Fruit fly (Drosophila melanogaster) whole organism, embryonic: Measurements from ENCODE around the gene Acp63F.

Experiments
- Atf3 ChIP-seq: fragments of 200-800 bp; sonication (Bioruptor generic); optimal IDR thresholded peaks from 3 replicates; lab custom pipeline; 2016; ENCODE audit warnings: missing biosample characterization, missing genetic modification characterization
- B-H1 ChIP-seq: fragments of 200-800 bp; sonication (Bioruptor generic); IDR thresholded peaks from 3 replicates; pipeline ENCODE4 v1.3.6; 2022; ENCODE audit warnings: missing biosample characterization, missing genetic modification characterization
- BtbVII ChIP-seq: fragments of 200-800 bp; sonication (Bioruptor generic); optimal IDR thresholded peaks from 3 replicates; lab custom pipeline; 2017; ENCODE audit warnings: missing biosample characterization, mild to moderate bottlenecking, missing genetic modification characterization
- CG10366 ChIP-seq: fragments of 200-800 bp; sonication (Bioruptor generic); IDR thresholded peaks from 2 replicates; pipeline ENCODE4 v1.3.6; 2022; ENCODE audit warnings: missing biosample characterization, missing genetic modification characterization
- CG12104 ChIP-seq: fragments of 200-800 bp; sonication (Bioruptor generic); optimal IDR thresholded peaks from 3 replicates; lab custom pipeline; 2016; ENCODE audit warnings: missing biosample characterization, missing genetic modification characterization
- CG15011 ChIP-seq: fragments of 200-800 bp; sonication (Bioruptor generic); optimal IDR thresholded peaks from 3 replicates; lab custom pipeline; 2018; ENCODE audit warnings: missing biosample characterization, mild to moderate bottlenecking, missing genetic modification characterization
- CG15269 ChIP-seq: fragments of 200-800 bp; sonication (Bioruptor generic); optimal IDR thresholded peaks from 2 replicates; lab custom pipeline; 2018; ENCODE audit warnings: missing biosample characterization, mild to moderate bottlenecking, missing genetic modification characterization, moderate library complexity
- CG15479 ChIP-seq: fragments of 200-800 bp; sonication (Bioruptor generic); optimal IDR thresholded peaks from 3 replicates; lab custom pipeline; 2019; ENCODE audit warnings: missing biosample characterization, mild to moderate bottlenecking, missing genetic modification characterization, moderate library complexity
- CG17186 ChIP-seq: fragments of 200-800 bp; sonication (Bioruptor generic); optimal IDR thresholded peaks from 3 replicates; lab custom pipeline; 2017; ENCODE audit warnings: missing biosample characterization, missing genetic modification reagents, missing genetic modification characterization
- CG17361 ChIP-seq: fragments of 200-800 bp; sonication (Bioruptor generic); IDR thresholded peaks from 3 replicates; pipeline ENCODE4 v1.3.6; 2022; ENCODE audit warnings: missing biosample characterization, missing genetic modification characterization
- CG1832 ChIP-seq: fragments of 200-800 bp; sonication (Bioruptor generic); optimal IDR thresholded peaks from 2 replicates; lab custom pipeline; 2017; ENCODE audit warnings: missing biosample characterization, mild to moderate bottlenecking, missing genetic modification characterization, inconsistent platforms
- CG31365 ChIP-seq: fragments of 200-800 bp; sonication (Bioruptor generic); optimal IDR thresholded peaks from 2 replicates; lab custom pipeline; 2018; ENCODE audit warnings: missing biosample characterization, mild to moderate bottlenecking, missing genetic modification characterization
- CG31441 ChIP-seq: fragments of 200-800 bp; sonication (Bioruptor generic); IDR thresholded peaks from 2 replicates; pipeline ENCODE4 v1.3.6; 2022; ENCODE audit warnings: missing biosample characterization, missing genetic modification characterization
- CG32532 ChIP-seq: fragments of 200-800 bp; sonication (Bioruptor generic); IDR thresholded peaks from 2 replicates; pipeline ENCODE4 v1.3.6; 2022; ENCODE audit warnings: missing biosample characterization, missing genetic modification characterization
- CG34224 ChIP-seq: fragments of 200-800 bp; sonication (Bioruptor generic); IDR thresholded peaks from 3 replicates; pipeline ENCODE4 v1.3.6; 2022; ENCODE audit warnings: missing biosample characterization, missing genetic modification characterization; ENCODE audit not compliant: partially characterized antibody
- CG6254 ChIP-seq: fragments of 200-800 bp; sonication (Bioruptor generic); optimal IDR thresholded peaks from 3 replicates; lab custom pipeline; 2017; ENCODE audit warnings: mild to moderate bottlenecking, missing biosample characterization, missing genetic modification reagents, missing genetic modification characterization
- CG6765 ChIP-seq: fragments of 200-800 bp; sonication (Bioruptor generic); optimal IDR thresholded peaks from 3 replicates; lab custom pipeline; 2017; ENCODE audit warnings: missing biosample characterization, mild to moderate bottlenecking, missing genetic modification characterization
- CG7556 ChIP-seq: fragments of 200-800 bp; sonication (Bioruptor generic); optimal IDR thresholded peaks from 2 replicates; lab custom pipeline; 2017; ENCODE audit warnings: missing biosample characterization, mild to moderate bottlenecking, missing genetic modification characterization
- CG8478 ChIP-seq: fragments of >200 bp; optimal IDR thresholded peaks from 2 replicates; lab custom pipeline; 2018
- CG9727 ChIP-seq: fragments of 200-800 bp; sonication (Bioruptor generic); optimal IDR thresholded peaks from 3 replicates; lab custom pipeline; 2017; ENCODE audit warnings: missing biosample characterization, mild to moderate bottlenecking, missing genetic modification characterization
- CTCF ChIP-seq: fragments of 200-800 bp; sonication (Bioruptor generic); optimal IDR thresholded peaks from 2 replicates; lab custom pipeline; 2017; ENCODE audit warnings: missing biosample characterization, mild to moderate bottlenecking, missing genetic modification characterization, moderate library complexity
- CkIIα-i1 ChIP-seq: fragments of 200-800 bp; sonication (Bioruptor generic); IDR thresholded peaks from 2 replicates; pipeline ENCODE4 v1.3.6; 2022; ENCODE audit warnings: missing biosample characterization, missing genetic modification characterization
- D19A ChIP-seq: fragments of 200-800 bp; optimal IDR thresholded peaks from 3 replicates; lab custom pipeline; 2019; ENCODE audit warnings: missing biosample characterization, mild to moderate bottlenecking, missing genetic modification characterization, moderate library complexity
- HLH3B ChIP-seq: fragments of 200-800 bp; sonication (Bioruptor generic); IDR thresholded peaks from 2 replicates; pipeline ENCODE4 v1.3.6; 2022; ENCODE audit warnings: missing biosample characterization, missing genetic modification characterization
- HLH4C ChIP-seq: fragments of 200-800 bp; sonication (Bioruptor generic); IDR thresholded peaks from 3 replicates; pipeline ENCODE4 v1.3.6; 2022; ENCODE audit warnings: missing biosample characterization, missing genetic modification characterization; ENCODE audit not compliant: partially characterized antibody
- Max ChIP-seq: fragments of 200-800 bp; sonication (Bioruptor generic); optimal IDR thresholded peaks from 2 replicates; lab custom pipeline; 2016; ENCODE audit warnings: missing biosample characterization, mild to moderate bottlenecking, missing genetic modification characterization
- NFAT ChIP-seq: fragments of 200-800 bp; sonication (Bioruptor generic); IDR thresholded peaks from 2 replicates; pipeline ENCODE4 v1.3.6; 2022; ENCODE audit warnings: missing biosample characterization, missing genetic modification characterization
- Ravus ChIP-seq: fragments of 200-800 bp; sonication (Bioruptor generic); IDR thresholded peaks from 2 replicates; pipeline ENCODE4 v1.3.6; 2022; ENCODE audit warnings: missing biosample characterization, missing genetic modification characterization
- Sry-δ ChIP-seq: fragments of 200-800 bp; sonication (Bioruptor generic); optimal IDR thresholded peaks from 2 replicates; lab custom pipeline; 2016; ENCODE audit warnings: missing biosample characterization, missing genetic modification characterization
- Vsx1 ChIP-seq: fragments of 200-800 bp; sonication (Bioruptor generic); optimal IDR thresholded peaks from 2 replicates; lab custom pipeline; 2017; ENCODE audit warnings: missing biosample characterization, mild to moderate bottlenecking, missing genetic modification characterization, missing genetic modification reagents
- Xrp1 ChIP-seq: fragments of 200-800 bp; sonication (Bioruptor generic); IDR thresholded peaks from 2 replicates; pipeline ENCODE4 v1.3.6; 2022; ENCODE audit warnings: missing biosample characterization, missing genetic modification characterization
- az2 ChIP-seq: fragments of 200-800 bp; sonication (Bioruptor generic); optimal IDR thresholded peaks from 3 replicates; lab custom pipeline; 2016; ENCODE audit warnings: missing biosample characterization, missing genetic modification characterization
- crc ChIP-seq: fragments of 200-800 bp; sonication (Bioruptor generic); optimal IDR thresholded peaks from 2 replicates; lab custom pipeline; 2016; ENCODE audit warnings: missing biosample characterization, missing genetic modification characterization
- dan ChIP-seq: fragments of 200-800 bp; sonication (Bioruptor generic); IDR thresholded peaks from 2 replicates; pipeline ENCODE4 v1.3.6; 2022; ENCODE audit warnings: missing biosample characterization, missing genetic modification characterization
- dati ChIP-seq: fragments of 200-800 bp; sonication (Bioruptor generic); IDR thresholded peaks from 2 replicates; pipeline ENCODE4 v1.3.6; 2022; ENCODE audit warnings: missing biosample characterization, missing genetic modification characterization
- emc ChIP-seq: fragments of 200-800 bp; sonication (Bioruptor generic); optimal IDR thresholded peaks from 2 replicates; lab custom pipeline; 2016; ENCODE audit warnings: missing biosample characterization, missing genetic modification characterization
- en ChIP-seq: fragments of 200-800 bp; sonication (Bioruptor generic); optimal IDR thresholded peaks from 2 replicates; lab custom pipeline; 2016; ENCODE audit warnings: missing biosample characterization, missing genetic modification characterization
- eve ChIP-seq, 2 experiments: fragments of >200 bp; optimal IDR thresholded peaks; 2 replicates each; lab custom pipeline; 2017; ENCODE audit warnings: missing biosample characterization in 2 of 2, missing genetic modification characterization in 2 of 2
- fu2 ChIP-seq: fragments of 200-800 bp; sonication (Bioruptor generic); optimal IDR thresholded peaks from 2 replicates; lab custom pipeline; 2016; ENCODE audit warnings: missing biosample characterization, missing genetic modification characterization
- grau ChIP-seq: fragments of 200-800 bp; optimal IDR thresholded peaks from 3 replicates; lab custom pipeline; 2019; ENCODE audit warnings: missing biosample characterization, mild to moderate bottlenecking, missing genetic modification characterization, moderate library complexity
- her ChIP-seq: fragments of 200-800 bp; sonication (Bioruptor generic); optimal IDR thresholded peaks from 2 replicates; lab custom pipeline; 2016; ENCODE audit warnings: missing biosample characterization, missing genetic modification characterization
- hth ChIP-seq: fragments of >200 bp; optimal IDR thresholded peaks from 2 replicates; lab custom pipeline; 2017; ENCODE audit warnings: inconsistent platforms
- kni ChIP-seq: fragments of 200-800 bp; sonication (Bioruptor generic); optimal IDR thresholded peaks from 3 replicates; lab custom pipeline; 2017; ENCODE audit warnings: mild to moderate bottlenecking, missing biosample characterization, missing genetic modification reagents, missing genetic modification characterization
- luna ChIP-seq: fragments of 200-800 bp; sonication (Bioruptor generic); optimal IDR thresholded peaks from 2 replicates; lab custom pipeline; 2016; ENCODE audit warnings: missing biosample characterization, missing genetic modification characterization
- nmo ChIP-seq: fragments of 200-800 bp; sonication (Bioruptor generic); optimal IDR thresholded peaks from 2 replicates; lab custom pipeline; 2018; ENCODE audit warnings: missing biosample characterization, mild to moderate bottlenecking, missing genetic modification characterization, moderate library complexity
- oc ChIP-seq: fragments of 200-800 bp; sonication (Bioruptor generic); optimal IDR thresholded peaks from 2 replicates; lab custom pipeline; 2018; ENCODE audit warnings: missing biosample characterization, mild to moderate bottlenecking, missing genetic modification characterization, moderate library complexity
- psq ChIP-seq: fragments of 200-800 bp; sonication (Bioruptor generic); optimal IDR thresholded peaks from 2 replicates; lab custom pipeline; 2017; ENCODE audit warnings: missing biosample characterization, missing genetic modification characterization
- schlank ChIP-seq: fragments of 200-800 bp; sonication (Bioruptor generic); optimal IDR thresholded peaks from 2 replicates; lab custom pipeline; 2018; ENCODE audit warnings: missing biosample characterization, mild to moderate bottlenecking, missing genetic modification characterization
- scrt ChIP-seq: fragments of 200-800 bp; sonication (Bioruptor generic); optimal IDR thresholded peaks from 2 replicates; lab custom pipeline; 2018; ENCODE audit warnings: missing biosample characterization, mild to moderate bottlenecking, missing genetic modification characterization, moderate library complexity
- sd ChIP-seq: fragments of 200-800 bp; sonication (Bioruptor generic); optimal IDR thresholded peaks from 3 replicates; lab custom pipeline; 2018; ENCODE audit warnings: missing biosample characterization, mild to moderate bottlenecking, missing genetic modification characterization, moderate library complexity
- slp2 ChIP-seq: fragments of 200-800 bp; sonication (Bioruptor generic); optimal IDR thresholded peaks from 2 replicates; lab custom pipeline; 2016; ENCODE audit warnings: missing biosample characterization, missing genetic modification characterization
- tna ChIP-seq: fragments of 200-800 bp; sonication (Bioruptor generic); IDR thresholded peaks from 2 replicates; pipeline ENCODE4 v1.3.6; 2022; ENCODE audit warnings: missing biosample characterization, missing genetic modification characterization; ENCODE audit not compliant: partially characterized antibody

The Acp63F gene

DNA sequence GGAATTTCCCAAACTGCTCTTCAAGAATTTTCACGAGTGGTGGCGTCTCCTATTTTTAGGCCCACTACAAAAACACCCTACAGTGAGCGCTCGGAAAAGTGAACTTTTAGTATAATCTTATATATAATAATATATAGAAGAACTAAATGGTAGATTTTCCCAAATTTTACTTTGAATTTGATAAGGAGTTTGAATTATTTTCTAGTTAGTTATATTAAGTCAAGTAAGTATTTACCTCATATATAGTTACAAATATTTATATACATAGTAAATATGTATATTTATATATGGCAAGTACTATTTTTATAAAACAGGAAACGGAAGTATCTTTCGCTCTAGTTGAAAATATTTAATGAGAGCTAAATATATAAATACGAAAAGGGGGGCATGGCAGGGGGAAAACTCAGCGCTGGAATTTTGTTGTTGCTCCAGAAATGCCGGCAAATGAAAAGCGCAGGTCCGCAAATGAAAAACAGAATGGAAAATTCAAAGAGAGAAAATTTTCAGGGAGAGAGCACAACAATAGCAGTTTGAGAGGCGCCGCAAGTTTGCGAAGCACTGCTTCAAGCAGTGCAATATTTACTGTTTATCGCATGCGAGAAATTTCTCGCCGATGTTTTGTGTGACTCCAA is 27.2 kb downstream of the Acp63F start (continued):
- TF ChIP-seq luna (GFP tag; lab: Kevin White, UChicago), result no peak
- TF ChIP-seq CG17361 (GFP tag; lab: Robert Waterston, UW), result peak; percentile 64; the same call in 1 of the 3 replicates
- no peak for TF ChIP-seq Atf3 (GFP tag; lab: Kevin White, UChicago)
- peak; percentile 31 for TF ChIP-seq scrt (GFP tag; lab: Kevin White, UChicago)
- TF ChIP-seq sd, result peak; percentile 93
- no peak for TF ChIP-seq CG1832 (GFP tag; lab: Kevin White, UChicago)
- peak; percentile 96 for TF ChIP-seq CG31365
- peak; percentile 66 for TF ChIP-seq CG34224 (GFP tag; lab: Robert Waterston, UW)
- no peak for TF ChIP-seq emc (GFP tag; lab: Kevin White, UChicago)
- TF ChIP-seq HLH4C (GFP tag; lab: Robert Waterston, UW), result peak; percentile 40; the same call in 1 of the 3 replicates
- TF ChIP-seq CG6765 (GFP tag; lab: Kevin White, UChicago), result no peak
- no peak for TF ChIP-seq oc (tag; lab: Kevin White, UChicago)
- TF ChIP-seq dati (GFP tag; lab: Robert Waterston, UW), result no peak
- TF ChIP-seq CG15011 (GFP tag; lab: Kevin White, UChicago), result no peak
- TF ChIP-seq CG15269, result peak; percentile 12
- no peak for TF ChIP-seq CkIIα-i1
- no peak; the same call in 2 of the 3 replicates for TF ChIP-seq B-H1
- peak; percentile 65 for TF ChIP-seq tna (GFP tag; lab: Robert Waterston, UW)
- peak; percentile 36 for TF ChIP-seq BtbVII (GFP tag; lab: Kevin White, UChicago)
- no peak for TF ChIP-seq az2
- no peak for TF ChIP-seq CG12104
- no peak for TF ChIP-seq kni (GFP tag; lab: Kevin White, UChicago)
- TF ChIP-seq Sry-δ, result no peak
- TF ChIP-seq NFAT (GFP tag; lab: Robert Waterston, UW), result peak; percentile 67; the same call in 1 of the 2 replicates
- no peak for TF ChIP-seq Vsx1 (GFP tag; lab: Kevin White, UChicago)
- TF ChIP-seq CG32532 (GFP tag; lab: Robert Waterston, UW), result peak; percentile 60
- no peak for TF ChIP-seq psq
- TF ChIP-seq grau (tag; lab: Kevin White, UChicago), result peak; percentile 92
- no peak for TF ChIP-seq Ravus (GFP tag; lab: Robert Waterston, UW)
- TF ChIP-seq crc (GFP tag; lab: Kevin White, UChicago), result no peak
- TF ChIP-seq Xrp1 (GFP tag; lab: Robert Waterston, UW), result peak; percentile 9; the same call in 1 of the 2 replicates
- TF ChIP-seq CG6254 (GFP tag; lab: Kevin White, UChicago), result peak; percentile 21
- no peak for TF ChIP-seq en
- no peak for TF ChIP-seq CG10366
- TF ChIP-seq CG15479 (GFP tag; lab: Kevin White, UChicago), result no peak
- TF ChIP-seq hth (lab: Kevin White, UChicago), result no peak
- TF ChIP-seq eve (GFP tag; optimal IDR thresholded peaks at IDR 0.05; lab: Kevin White, UChicago), result no peak
- peak; percentile 67 for TF ChIP-seq CG31441 (GFP tag; lab: Robert Waterston, UW)
- no peak for TF ChIP-seq dan (GFP tag; lab: Robert Waterston, UW)
- TF ChIP-seq Max (GFP tag; lab: Kevin White, UChicago), result no peak
- TF ChIP-seq her (GFP tag; lab: Kevin White, UChicago), result peak; percentile 4
- TF ChIP-seq CG9727 (GFP tag; lab: Kevin White, UChicago), result peak; percentile 22
- no peak for TF ChIP-seq CG17186 (GFP tag; lab: Kevin White, UChicago)
- no peak for TF ChIP-seq HLH3B
- peak; percentile 31 for TF ChIP-seq CG7556 (GFP tag; lab: Kevin White, UChicago)
- TF ChIP-seq CG8478, result no peak
- peak; percentile 20 for TF ChIP-seq nmo (GFP tag; lab: Kevin White, UChicago)
- TF ChIP-seq slp2, result no peak
- TF ChIP-seq D19A (tag; lab: Kevin White, UChicago), result peak; percentile 70
- TF ChIP-seq fu2 (GFP tag; lab: Kevin White, UChicago), result no peak
- TF ChIP-seq CTCF (GFP tag; lab: Kevin White, UChicago), result no peak
- TF ChIP-seq schlank (tag; lab: Kevin White, UChicago), result no peak
